Worm (Caenorhabditis elegans) whole organism, early embryonic: ENCODE results near the gene ZC449.7.

ENCODE experiments used
- B0310.2 ChIP-seq: sonication (generic microtip); optimal IDR thresholded peaks from 2 replicates; lab custom pipeline; 2016; ENCODE audit warnings: mild to moderate bottlenecking, missing genetic modification characterization, missing compliant biosample characterization
- F13C5.2 ChIP-seq: sonication (generic microtip); optimal IDR thresholded peaks from 2 replicates; lab custom pipeline; 2017; ENCODE audit warnings: mild to moderate bottlenecking, missing genetic modification characterization, inconsistent platforms, missing compliant biosample characterization
- aly-1 ChIP-seq: sonication (generic microtip); optimal IDR thresholded peaks from 2 replicates; lab custom pipeline; 2016; ENCODE audit warnings: missing genetic modification characterization, missing compliant biosample characterization
- ama-1 ChIP-seq: fragments of 150-350 bp; optimal IDR thresholded peaks from 2 replicates; lab custom pipeline; 2014
- ceh-13 ChIP-seq: fragments of 200-800 bp; sonication (Bioruptor generic); optimal IDR thresholded peaks from 2 replicates; lab custom pipeline; 2018; ENCODE audit warnings: mild to moderate bottlenecking, missing genetic modification characterization, missing compliant biosample characterization
- ceh-36 ChIP-seq: sonication (generic microtip); optimal IDR thresholded peaks from 2 replicates; lab custom pipeline; 2016; ENCODE audit warnings: missing genetic modification characterization, inconsistent platforms, missing compliant biosample characterization
- ets-7 ChIP-seq: sonication (generic microtip); optimal IDR thresholded peaks from 2 replicates; lab custom pipeline; 2016; ENCODE audit warnings: missing genotype, missing genetic modification characterization, missing compliant biosample characterization
- flt-1 ChIP-seq: fragments of 200-800 bp; sonication (Bioruptor generic); IDR thresholded peaks from 2 replicates; pipeline ENCODE4 v1.3.6; 2022; ENCODE audit warnings: missing genetic modification characterization, missing compliant biosample characterization
- hmbx-1 ChIP-seq: sonication (generic microtip); optimal IDR thresholded peaks from 2 replicates; lab custom pipeline; 2016; ENCODE audit warnings: mild to moderate bottlenecking, missing genetic modification characterization, missing compliant biosample characterization
- hmg-4 ChIP-seq: fragments of 200-800 bp; sonication (Bioruptor generic); optimal IDR thresholded peaks from 2 replicates; lab custom pipeline; 2018; ENCODE audit warnings: mild to moderate bottlenecking, missing genetic modification characterization, missing compliant biosample characterization
- hnd-1 ChIP-seq: sonication (generic microtip); optimal IDR thresholded peaks from 2 replicates; lab custom pipeline; 2016; ENCODE audit warnings: missing genetic modification characterization, missing compliant biosample characterization
- pes-1 ChIP-seq: fragments of 200-800 bp; sonication (Bioruptor generic); IDR thresholded peaks from 2 replicates; pipeline ENCODE4 v1.3.6; 2022; ENCODE audit warnings: missing genetic modification reagents, missing genetic modification characterization, missing compliant biosample characterization
- scrt-1 ChIP-seq: fragments of 200-800 bp; sonication (Bioruptor generic); IDR thresholded peaks from 2 replicates; pipeline ENCODE4 v1.3.6; 2022; ENCODE audit warnings: missing genetic modification characterization, missing compliant biosample characterization
- sea-1 ChIP-seq: fragments of 200-800 bp; sonication (Bioruptor generic); conservative IDR thresholded peaks from 2 replicates; pipeline ENCODE4 v1.3.6; 2022; ENCODE audit warnings: missing genetic modification characterization, missing compliant biosample characterization
- tbx-11 ChIP-seq: fragments of 200-800 bp; sonication (Bioruptor generic); IDR thresholded peaks from 2 replicates; pipeline ENCODE4 v1.3.6; 2022; ENCODE audit warnings: missing genetic modification characterization, missing compliant biosample characterization
- tbx-37 ChIP-seq: fragments of 200-800 bp; sonication (Bioruptor generic); conservative IDR thresholded peaks from 2 replicates; pipeline ENCODE4 v1.3.6; 2022; ENCODE audit warnings: missing genetic modification reagents, missing genetic modification characterization, missing compliant biosample characterization
- tra-4 ChIP-seq: sonication (generic microtip); optimal IDR thresholded peaks from 2 replicates; lab custom pipeline; 2017; ENCODE audit warnings: missing genetic modification characterization, missing compliant biosample characterization

ZC449.7 gene

DNA sequence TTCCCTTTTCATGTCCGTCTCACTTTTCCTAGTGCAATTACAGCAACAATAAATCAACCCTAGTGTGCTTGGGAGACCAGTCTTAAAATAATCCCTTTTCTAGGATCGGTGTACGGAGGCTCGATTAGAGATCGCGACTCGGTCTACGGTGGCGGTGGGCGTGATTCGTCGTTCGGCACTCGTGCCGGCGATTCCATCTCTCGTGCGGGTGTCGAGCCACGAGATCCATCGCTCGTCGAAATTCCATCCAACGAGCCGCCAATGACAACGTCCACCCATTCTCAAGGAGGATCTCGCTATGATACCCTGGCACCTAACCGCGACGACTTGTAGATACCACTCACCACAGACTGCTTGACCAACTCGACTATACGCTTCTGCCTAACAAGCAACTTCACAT lies 21.4 kb upstream of the ZC449.7 start:
- TF ChIP-seq pes-1 (GFP tag; lab: Robert Waterston, UW) (no peak), ama-1 (lab: Kevin White, UChicago) (no peak), B0310.2 (tag; lab: Kevin White, UChicago) (no peak), hmbx-1 (tag; lab: Kevin White, UChicago) (no peak), ceh-36 (tag; lab: Kevin White, UChicago) (no peak), tra-4 (tag; lab: Kevin White, UChicago) (no peak), tbx-11 (GFP tag; lab: Robert Waterston, UW) (no peak)

DNA sequence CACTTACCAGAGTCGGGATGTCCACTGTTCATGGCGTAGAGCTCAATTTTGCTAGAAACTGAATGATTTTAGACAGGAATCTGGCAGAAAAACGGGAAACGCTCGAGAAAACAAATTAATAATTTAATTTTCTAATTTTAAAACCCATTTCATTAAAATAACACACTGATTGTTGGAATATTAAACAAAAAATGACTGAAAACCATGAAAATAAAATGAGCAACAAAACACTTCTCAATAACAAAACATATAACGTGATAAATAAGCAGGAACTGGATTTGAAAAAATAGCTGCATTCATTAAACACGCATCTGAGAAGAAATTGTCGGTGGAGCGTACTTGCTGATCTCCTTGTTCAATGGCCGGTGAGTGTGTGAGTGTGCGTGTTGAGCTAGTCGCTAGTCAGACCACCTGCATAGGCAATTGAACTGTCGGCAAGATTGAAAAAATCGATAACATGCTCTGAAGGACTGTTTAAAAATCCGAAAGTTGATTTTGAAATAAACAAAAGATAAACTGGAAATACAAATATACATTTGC lies 16.3 kb upstream of the ZC449.7 start, which contains the start of gene ZC8.6:
Gene ZC8.6, minus strand, starts transcription at position 51 of the 540 bp plus-strand sequence.
- TF ChIP-seq hmg-4 (GFP tag; lab: Kevin White, UChicago): peak; percentile 1
- TF ChIP-seq pes-1 (GFP tag; lab: Robert Waterston, UW): no peak

DNA sequence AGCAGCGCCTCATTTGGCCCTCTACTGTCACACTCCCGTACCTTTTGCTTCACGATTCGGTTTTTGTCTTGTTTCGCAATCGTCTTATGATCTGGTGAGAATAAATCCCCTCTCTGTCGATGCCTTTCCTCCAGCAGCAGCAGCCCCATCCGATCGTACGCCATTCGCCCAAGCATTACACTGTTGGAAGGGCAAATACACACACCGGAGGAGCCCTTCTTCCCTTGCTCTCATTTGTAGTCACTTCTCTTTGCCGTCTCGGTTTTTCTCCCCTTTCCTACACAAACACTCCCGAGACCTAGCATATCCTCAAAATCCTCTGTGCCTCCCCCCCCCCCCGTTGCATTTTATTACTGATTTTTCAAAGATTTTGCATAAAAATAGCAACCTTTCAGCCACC lies 15.0 kb upstream of the ZC449.7 start, which contains the start of gene set-30:
Gene set-30, plus strand, starts transcription at position 396 of the 400 bp plus-strand sequence.
- TF ChIP-seq hmbx-1 (tag; lab: Kevin White, UChicago) (no peak), tbx-37 (GFP tag; lab: Robert Waterston, UW) (no peak), hmg-4 (GFP tag; lab: Kevin White, UChicago) (peak; percentile 52), flt-1 (GFP tag; lab: Robert Waterston, UW) (no peak), ceh-36 (tag; lab: Kevin White, UChicago) (no peak)

DNA sequence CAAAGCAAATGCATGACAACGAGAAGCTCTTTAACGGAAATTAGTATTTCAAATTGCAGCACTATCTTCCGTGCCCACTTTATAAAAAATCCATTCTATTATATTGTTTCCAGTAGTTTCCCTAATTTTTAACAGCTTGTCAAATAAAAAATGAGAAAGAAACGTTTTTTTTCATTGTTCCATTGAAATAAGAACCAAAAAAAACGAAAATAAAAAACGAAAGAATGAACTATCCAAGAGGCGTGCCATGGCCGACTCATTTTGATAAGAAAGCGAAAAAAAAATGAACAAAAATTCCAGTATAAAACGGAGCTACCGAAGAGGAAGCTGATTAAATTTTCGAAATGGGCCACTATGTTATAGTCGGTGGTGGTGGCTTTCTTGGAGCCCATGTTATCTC lies 8.9 kb upstream of the ZC449.7 start, which contains the start of gene hsd-2:
Gene hsd-2, plus strand, starts transcription at position 301 of the 400 bp plus-strand sequence.
- TF ChIP-seq hmbx-1 (tag; lab: Kevin White, UChicago) (no peak), ama-1 (lab: Kevin White, UChicago) (no peak), tbx-11 (GFP tag; lab: Robert Waterston, UW) (no peak), F13C5.2 (tag; lab: Kevin White, UChicago) (no peak), B0310.2 (tag; lab: Kevin White, UChicago) (no peak), pes-1 (GFP tag; lab: Robert Waterston, UW) (no peak), ets-7 (tag; lab: Kevin White, UChicago) (no peak)

DNA sequence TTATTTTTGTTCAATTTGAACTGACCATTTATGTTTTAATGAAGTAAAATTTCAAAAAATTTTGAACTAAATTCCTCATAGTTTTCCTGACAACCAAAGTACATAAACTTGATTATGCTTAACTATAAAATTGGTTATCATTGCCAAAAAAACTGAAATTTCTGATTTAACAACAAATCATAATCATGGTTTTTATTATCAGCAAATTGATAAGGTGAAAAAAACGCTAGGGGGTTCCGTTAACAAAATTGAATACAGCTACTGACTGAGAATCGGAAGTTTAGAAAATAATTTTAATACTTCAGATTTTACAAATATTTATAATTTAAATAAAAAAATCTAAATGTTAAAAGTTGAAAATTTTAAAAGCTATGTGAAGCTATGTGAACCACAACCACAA lies 6.9 kb upstream of the ZC449.7 start:
- TF ChIP-seq hmg-4 (GFP tag; lab: Kevin White, UChicago): no peak
- TF ChIP-seq tbx-11 (GFP tag; lab: Robert Waterston, UW): no peak
- TF ChIP-seq tbx-37 (GFP tag; lab: Robert Waterston, UW): no peak
- no peak for TF ChIP-seq sea-1 (GFP tag; lab: Robert Waterston, UW)
- no peak for TF ChIP-seq hnd-1 (tag; lab: Kevin White, UChicago)
- no peak for TF ChIP-seq pes-1 (GFP tag; lab: Robert Waterston, UW)
- TF ChIP-seq ceh-13 (GFP tag; lab: Kevin White, UChicago): no peak
- no peak for TF ChIP-seq scrt-1 (GFP tag; lab: Robert Waterston, UW)
- TF ChIP-seq flt-1 (GFP tag; lab: Robert Waterston, UW): no peak

DNA sequence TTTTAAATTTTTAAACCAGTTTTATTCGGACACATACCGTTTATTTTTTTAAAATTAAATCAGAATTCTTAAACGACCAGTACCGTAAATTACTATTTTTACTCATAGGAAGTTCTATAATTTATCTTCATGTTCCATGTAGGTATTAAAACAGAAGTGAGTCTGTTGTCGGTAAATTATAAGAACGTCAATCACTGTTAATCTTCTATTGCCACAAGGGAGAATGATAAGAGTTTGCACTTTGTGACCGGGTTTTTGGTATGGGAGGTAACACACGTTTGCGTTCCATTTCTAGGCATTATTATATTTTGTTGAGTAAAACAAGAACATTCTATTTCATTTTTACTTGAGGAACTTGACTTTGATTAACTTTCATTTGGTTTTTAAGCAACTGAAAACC lies 4.9 kb upstream of the ZC449.7 start, which contains the start of gene hsd-3:
Gene hsd-3, plus strand, starts transcription at position 301 of the 400 bp plus-strand sequence.
- no peak for TF ChIP-seq B0310.2 (tag; lab: Kevin White, UChicago)
- no peak for TF ChIP-seq tbx-11 (GFP tag; lab: Robert Waterston, UW)
- TF ChIP-seq ets-7 (tag; lab: Kevin White, UChicago): no peak
- TF ChIP-seq hnd-1 (tag; lab: Kevin White, UChicago): no peak
- no peak for TF ChIP-seq ceh-36 (tag; lab: Kevin White, UChicago)
- no peak for TF ChIP-seq ceh-13 (GFP tag; lab: Kevin White, UChicago)
- TF ChIP-seq scrt-1 (GFP tag; lab: Robert Waterston, UW): no peak

DNA sequence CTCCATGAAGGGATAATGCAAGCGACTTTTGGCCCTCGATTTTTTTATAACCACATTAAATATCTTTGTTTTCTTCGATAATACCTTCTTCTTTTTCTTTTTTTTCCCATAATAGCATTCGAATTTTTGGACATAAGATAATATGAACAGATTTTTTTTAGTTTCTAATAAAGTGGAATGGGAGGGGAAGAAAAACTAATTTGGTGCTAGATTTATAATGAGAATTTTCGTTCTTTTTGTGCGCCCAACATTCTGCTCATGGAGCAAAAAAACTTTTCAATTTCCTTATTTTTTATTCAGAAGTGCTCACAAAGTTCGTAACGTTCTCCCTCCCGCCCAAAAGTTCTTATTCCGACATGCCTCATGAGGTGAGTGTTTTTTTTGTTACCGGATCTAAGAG lies 1.9 kb downstream of the ZC449.7 start, which contains the start of gene ZC449.8:
Gene ZC449.8, plus strand, starts transcription at position 301 of the 400 bp plus-strand sequence.
- TF ChIP-seq sea-1 (GFP tag; lab: Robert Waterston, UW): no peak
- no peak for TF ChIP-seq ets-7 (tag; lab: Kevin White, UChicago)
- TF ChIP-seq ama-1 (lab: Kevin White, UChicago): no peak
- no peak for TF ChIP-seq flt-1 (GFP tag; lab: Robert Waterston, UW)
- TF ChIP-seq hmg-4 (GFP tag; lab: Kevin White, UChicago): no peak
- TF ChIP-seq pes-1 (GFP tag; lab: Robert Waterston, UW): no peak
- TF ChIP-seq scrt-1 (GFP tag; lab: Robert Waterston, UW): no peak
- TF ChIP-seq ceh-13 (GFP tag; lab: Kevin White, UChicago): no peak
- TF ChIP-seq F13C5.2 (tag; lab: Kevin White, UChicago): no peak
- no peak for TF ChIP-seq tbx-37 (GFP tag; lab: Robert Waterston, UW)
- no peak for TF ChIP-seq hnd-1 (tag; lab: Kevin White, UChicago)
- no peak for TF ChIP-seq B0310.2 (tag; lab: Kevin White, UChicago)
- TF ChIP-seq ceh-36 (tag; lab: Kevin White, UChicago): no peak
- TF ChIP-seq tra-4 (tag; lab: Kevin White, UChicago): no peak
- no peak for TF ChIP-seq aly-1 (tag; lab: Kevin White, UChicago)
- no peak for TF ChIP-seq hmbx-1 (tag; lab: Kevin White, UChicago)
- no peak for TF ChIP-seq tbx-11 (GFP tag; lab: Robert Waterston, UW)

DNA sequence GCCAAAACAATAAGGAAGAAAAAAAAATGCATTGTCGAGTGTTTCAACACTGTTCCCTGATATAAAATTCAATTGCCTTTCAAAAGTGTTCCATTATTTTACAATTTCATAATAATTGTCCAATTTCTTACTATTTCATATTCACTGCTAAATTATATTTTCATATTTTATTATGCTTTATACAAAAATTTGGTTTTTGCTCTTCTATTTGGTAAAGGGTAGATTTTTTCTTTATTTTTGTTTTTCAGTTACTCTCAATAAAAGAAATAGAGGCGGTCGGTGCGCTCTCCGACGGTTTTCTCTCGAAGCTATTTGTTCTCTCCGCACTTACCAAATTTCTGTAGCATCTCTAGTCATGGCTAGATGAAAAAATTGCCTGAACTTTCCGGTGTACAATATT lies 3.7 kb downstream of the ZC449.7 start, which contains the start of gene sek-3:
Gene sek-3, plus strand, starts transcription at position 301 of the 400 bp plus-strand sequence.
- TF ChIP-seq hmg-4 (GFP tag; lab: Kevin White, UChicago) (no peak), ceh-36 (tag; lab: Kevin White, UChicago) (no peak), sea-1 (GFP tag; lab: Robert Waterston, UW) (no peak), tbx-37 (GFP tag; lab: Robert Waterston, UW) (no peak), ets-7 (tag; lab: Kevin White, UChicago) (no peak), tbx-11 (GFP tag; lab: Robert Waterston, UW) (no peak), pes-1 (GFP tag; lab: Robert Waterston, UW) (no peak), scrt-1 (GFP tag; lab: Robert Waterston, UW) (no peak)
